Worm (Caenorhabditis elegans) whole organism, L3 larva: ENCODE measurements around the gene C27H5.12.

Source experiments
- ceh-82 ChIP-seq: fragments of 150-350 bp; optimal IDR thresholded peaks from 2 replicates; lab custom pipeline; 2014; ENCODE audit warnings: missing biosample characterization, missing genetic modification characterization
- jun-1 ChIP-seq: fragments of 150-350 bp; optimal IDR thresholded peaks from 2 replicates; lab custom pipeline; 2014; ENCODE audit warnings: missing biosample characterization, missing genetic modification reagents, missing genetic modification characterization
- mdl-1 ChIP-seq: fragments of 150-350 bp; optimal IDR thresholded peaks from 2 replicates; lab custom pipeline; 2014; ENCODE audit warnings: missing biosample characterization, missing genetic modification characterization
- nfya-1 ChIP-seq: sonication (generic microtip); optimal IDR thresholded peaks from 2 replicates; lab custom pipeline; 2017; ENCODE audit warnings: missing genetic modification characterization, mild to moderate bottlenecking, missing compliant biosample characterization, antibody characterized with exemption, moderate library complexity; ENCODE audit not compliant: insufficient read depth
- skn-1 ChIP-seq: fragments of 150-350 bp; optimal IDR thresholded peaks from 2 replicates; lab custom pipeline; 2014; ENCODE audit warnings: missing biosample characterization, missing genetic modification characterization
- tbx-2 ChIP-seq: sonication (generic microtip); optimal IDR thresholded peaks from 2 replicates; lab custom pipeline; 2016; ENCODE audit warnings: mild to moderate bottlenecking, missing genetic modification characterization, missing compliant biosample characterization
- unc-62 ChIP-seq: fragments of 150-350 bp; sonication (generic microtip); optimal IDR thresholded peaks from 4 replicates; lab custom pipeline; 2014; ENCODE audit warnings: missing biosample characterization, missing genetic modification reagents, missing genetic modification characterization

DNA sequence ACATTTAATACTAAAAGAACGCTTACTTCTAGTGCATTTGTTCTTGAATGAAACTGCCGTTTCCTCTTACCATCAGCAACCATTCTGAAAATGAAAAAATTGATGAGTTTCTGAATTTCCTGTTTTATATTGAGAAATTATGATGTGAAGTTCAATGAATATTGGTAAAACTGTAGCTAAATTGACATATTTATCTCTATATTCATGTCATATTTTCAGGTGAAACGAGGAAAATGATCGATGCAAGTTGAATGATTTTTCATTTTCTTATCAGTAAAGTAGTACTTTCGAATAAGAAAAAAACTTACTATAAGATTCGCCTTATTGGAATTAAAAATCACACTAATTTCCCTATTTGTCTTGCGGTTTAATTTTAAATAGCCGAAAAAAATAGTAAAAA is 48.8 kb upstream of the C27H5.12 start, which contains the start of gene E04F6.15:
- TF ChIP-seq skn-1 (no peak), jun-1 (tag; lab: Kevin White, UChicago) (no peak), unc-62 (no peak), ceh-82 (no peak), tbx-2 (tag; lab: Kevin White, UChicago) (no peak), mdl-1 (tag; lab: Kevin White, UChicago) (no peak), nfya-1 (tag; lab: Kevin White, UChicago) (no peak)
